Worm (Caenorhabditis elegans) whole organism, L3 larva: ENCODE measurements around the gene W05E10.5.

Source experiments
- ZK546.5 ChIP-seq: sonication (generic microtip); optimal IDR thresholded peaks from 2 replicates; lab custom pipeline; 2017; ENCODE audit warnings: missing biosample characterization, missing genetic modification characterization
- nhr-11 ChIP-seq: fragments of 150-350 bp; optimal IDR thresholded peaks from 2 replicates; lab custom pipeline; 2014; ENCODE audit warnings: missing biosample characterization, missing genetic modification characterization
- nhr-77 ChIP-seq: fragments of 150-350 bp; optimal IDR thresholded peaks from 2 replicates; lab custom pipeline; 2014; ENCODE audit warnings: missing biosample characterization, missing genetic modification characterization
- zag-1 ChIP-seq: fragments of 150-350 bp; optimal IDR thresholded peaks from 2 replicates; lab custom pipeline; 2014; ENCODE audit warnings: missing biosample characterization, missing genetic modification characterization
- ztf-4 ChIP-seq: fragments of 150-350 bp; optimal IDR thresholded peaks from 2 replicates; lab custom pipeline; 2014; ENCODE audit warnings: missing biosample characterization, missing genetic modification characterization

ce11 chrV:11705399-11705798 lies 9.9 kb upstream of the W05E10.5 start, which contains the start of gene ceh-32:
- no peak for TF ChIP-seq ZK546.5 (tag; lab: Kevin White, UChicago)
- TF ChIP-seq zag-1 (tag; lab: Kevin White, UChicago), result no peak
- no peak for TF ChIP-seq nhr-77
- TF ChIP-seq nhr-11 (tag; lab: Kevin White, UChicago), result no peak
- no peak for TF ChIP-seq ztf-4 (tag; lab: Kevin White, UChicago)
